Worm (Caenorhabditis elegans) whole organism, L4 larva: Measurements from ENCODE around the gene his-42.
A peak's percentile ranks its signal among the peaks of the same experiment; 100 is the strongest.

Experiments used
- D1046.2 ChIP-seq: fragments of 200-800 bp; sonication (Bioruptor generic); IDR thresholded peaks from 2 replicates; pipeline ENCODE4 v1.3.6; 2022; ENCODE audit warnings: missing genetic modification characterization, missing compliant biosample characterization
- F26F4.8 ChIP-seq: fragments of 200-800 bp; sonication (Bioruptor generic); conservative IDR thresholded peaks from 2 replicates; pipeline ENCODE4 v1.3.6; 2022; ENCODE audit warnings: missing genetic modification characterization, missing compliant biosample characterization
- F49E8.2 ChIP-seq: sonication (generic microtip); optimal IDR thresholded peaks from 2 replicates; lab custom pipeline; 2016; ENCODE audit warnings: missing compliant biosample characterization, mild to moderate bottlenecking, missing genetic modification characterization, borderline replicate concordance
- R02D3.7 ChIP-seq: fragments of 150-350 bp; sonication (generic microtip); optimal IDR thresholded peaks from 3 replicates; lab custom pipeline; 2014; ENCODE audit warnings: missing biosample characterization, missing genetic modification characterization
- T26A8.4 ChIP-seq: fragments of 200-800 bp; sonication (Bioruptor generic); IDR thresholded peaks from 2 replicates; pipeline ENCODE4 v1.3.6; 2022; ENCODE audit warnings: missing genetic modification characterization, missing compliant biosample characterization
- Y75B8A.6 ChIP-seq: fragments of 200-800 bp; sonication (Bioruptor generic); IDR thresholded peaks from 2 replicates; pipeline ENCODE4 v1.3.6; 2022; ENCODE audit warnings: missing genetic modification reagents, missing genetic modification characterization, missing compliant biosample characterization
- ZK546.5 ChIP-seq, 2 experiments: sonication (generic microtip); optimal IDR thresholded peaks; 2 replicates each; lab custom pipeline; 2017; ENCODE audit warnings: missing biosample characterization in 2 of 2, missing genetic modification characterization in 2 of 2
- aha-1 ChIP-seq: fragments of 150-350 bp; peaks from one replicate; lab custom pipeline; 2014; ENCODE audit warnings: missing biosample characterization, missing genetic modification characterization
- aly-2 ChIP-seq: sonication (generic microtip); optimal IDR thresholded peaks from 2 replicates; lab custom pipeline; 2018; ENCODE audit warnings: missing biosample characterization, missing genetic modification characterization
- arid-1 ChIP-seq: fragments of 200-800 bp; sonication (Bioruptor generic); conservative IDR thresholded peaks from 2 replicates; pipeline ENCODE4 v1.3.6; 2022; ENCODE audit warnings: missing genetic modification reagents, missing genetic modification characterization, missing compliant biosample characterization
- ceh-32 ChIP-seq: sonication (generic microtip); optimal IDR thresholded peaks from 2 replicates; lab custom pipeline; 2016; ENCODE audit warnings: mild to moderate bottlenecking, missing genetic modification characterization, missing compliant biosample characterization; ENCODE audit not compliant: poor library complexity
- ctbp-1 ChIP-seq: fragments of 200-800 bp; sonication (Bioruptor generic); IDR thresholded peaks from 2 replicates; pipeline ENCODE4 v1.3.6; 2022; ENCODE audit warnings: missing genetic modification reagents, missing genetic modification characterization, missing compliant biosample characterization
- daf-12 ChIP-seq: fragments of 150-350 bp; optimal IDR thresholded peaks from 2 replicates; lab custom pipeline; 2014; ENCODE audit warnings: missing biosample characterization, missing genetic modification reagents, missing genetic modification characterization
- daf-8 ChIP-seq: fragments of 200-800 bp; sonication (Bioruptor generic); IDR thresholded peaks from 2 replicates; pipeline ENCODE4 v1.3.6; 2022; ENCODE audit warnings: missing genetic modification characterization, missing compliant biosample characterization
- dmd-6 ChIP-seq: fragments of 200-800 bp; sonication (Bioruptor generic); IDR thresholded peaks from 2 replicates; pipeline ENCODE4 v1.3.6; 2022; ENCODE audit warnings: missing genetic modification reagents, missing genetic modification characterization, missing compliant biosample characterization
- dpl-1 ChIP-seq: fragments of 150-350 bp; optimal IDR thresholded peaks from 2 replicates; lab custom pipeline; 2014; ENCODE audit warnings: missing biosample characterization, missing genetic modification reagents, missing genetic modification characterization
- egl-43 ChIP-seq: fragments of 200-800 bp; sonication (Bioruptor generic); IDR thresholded peaks from 2 replicates; pipeline ENCODE4 v1.3.6; 2022; ENCODE audit warnings: missing genetic modification reagents, missing genetic modification characterization, missing compliant biosample characterization
- gei-8 ChIP-seq: fragments of 200-800 bp; sonication (Bioruptor generic); optimal IDR thresholded peaks from 2 replicates; lab custom pipeline; 2018; ENCODE audit warnings: mild to moderate bottlenecking, missing genetic modification characterization, missing compliant biosample characterization
- hif-1 ChIP-seq, 2 experiments: sonication (generic microtip); optimal IDR thresholded peaks; 2 replicates each; lab custom pipeline; 2016 to 2017; ENCODE audit warnings: missing compliant biosample characterization in 2 of 2, missing genetic modification characterization in 2 of 2, missing genetic modification reagents in 2 of 2, missing genotype in 2 of 2, mild to moderate bottlenecking in 1 of 2
- hlh-30 ChIP-seq: sonication (generic microtip); optimal IDR thresholded peaks from 2 replicates; lab custom pipeline; 2017; ENCODE audit warnings: antibody characterized with exemption, mild to moderate bottlenecking, missing genetic modification characterization, missing compliant biosample characterization; ENCODE audit not compliant: insufficient read depth
- jun-1 ChIP-seq: fragments of 150-350 bp; optimal IDR thresholded peaks from 2 replicates; lab custom pipeline; 2014; ENCODE audit warnings: missing biosample characterization, missing genetic modification reagents, missing genetic modification characterization
- lim-7 ChIP-seq: fragments of 200-800 bp; sonication (Bioruptor generic); IDR thresholded peaks from 2 replicates; pipeline ENCODE4 v1.3.6; 2022; ENCODE audit warnings: missing genetic modification characterization, missing compliant biosample characterization
- lin-13 ChIP-seq: fragments of 150-350 bp; optimal IDR thresholded peaks from 2 replicates; lab custom pipeline; 2014; ENCODE audit warnings: missing biosample characterization, missing genetic modification reagents, missing genetic modification characterization
- lin-39 ChIP-seq: fragments of 150-350 bp; optimal IDR thresholded peaks from 2 replicates; lab custom pipeline; 2014; ENCODE audit warnings: missing biosample characterization, missing genetic modification reagents, missing genetic modification characterization
- lir-3 ChIP-seq: sonication (generic microtip); optimal IDR thresholded peaks from 2 replicates; lab custom pipeline; 2016; ENCODE audit warnings: mild to moderate bottlenecking, missing genetic modification characterization, missing compliant biosample characterization
- lsy-2 ChIP-seq, 2 experiments: fragments of 150-350 bp in 1 of 2; sonication (generic microtip) in 1 of 2; optimal IDR thresholded peaks; 2 replicates each; lab custom pipeline; 2014 to 2017; ENCODE audit warnings: missing biosample characterization in 2 of 2, missing genetic modification characterization in 2 of 2
- madf-5 ChIP-seq, 2 experiments: fragments of 200-800 bp; sonication (Bioruptor generic); IDR thresholded peaks; 2 replicates each; pipeline ENCODE4 v1.3.6; 2022; ENCODE audit warnings: missing compliant biosample characterization in 2 of 2, missing genetic modification characterization in 2 of 2
- madf-9 ChIP-seq: fragments of 200-800 bp; sonication (Bioruptor generic); conservative IDR thresholded peaks from 2 replicates; pipeline ENCODE4 v1.3.6; 2022; ENCODE audit warnings: missing genetic modification reagents, missing genetic modification characterization, missing compliant biosample characterization
- mep-1 ChIP-seq: fragments of 150-350 bp; sonication (generic microtip); optimal IDR thresholded peaks from 3 replicates; lab custom pipeline; 2014; ENCODE audit warnings: missing biosample characterization, missing genetic modification characterization
- mes-2 ChIP-seq: sonication (generic microtip); optimal IDR thresholded peaks from 2 replicates; lab custom pipeline; 2016; ENCODE audit warnings: missing genotype, mild to moderate bottlenecking, missing genetic modification characterization, missing compliant biosample characterization; ENCODE audit not compliant: poor library complexity, severe bottlenecking
- mxl-3 ChIP-seq: fragments of 200-800 bp; sonication (Bioruptor generic); optimal IDR thresholded peaks from 2 replicates; lab custom pipeline; 2018; ENCODE audit warnings: mild to moderate bottlenecking, missing genetic modification characterization, missing compliant biosample characterization
- nhr-102 ChIP-seq: sonication (generic microtip); optimal IDR thresholded peaks from 2 replicates; lab custom pipeline; 2016; ENCODE audit warnings: mild to moderate bottlenecking, missing genetic modification characterization, moderate library complexity, missing compliant biosample characterization
- nhr-48 ChIP-seq: sonication (generic microtip); optimal IDR thresholded peaks from 2 replicates; lab custom pipeline; 2016; ENCODE audit warnings: mild to moderate bottlenecking, missing genetic modification characterization, missing compliant biosample characterization
- nhr-6 ChIP-seq: fragments of 150-350 bp; optimal IDR thresholded peaks from 2 replicates; lab custom pipeline; 2014; ENCODE audit warnings: missing biosample characterization, missing genetic modification characterization
- nhr-76 ChIP-seq: fragments of 150-350 bp; optimal IDR thresholded peaks from 2 replicates; lab custom pipeline; 2014; ENCODE audit warnings: missing biosample characterization, missing genetic modification characterization
- pha-4 ChIP-seq, 2 experiments: fragments of 150-350 bp in 1 of 2; fragments of 200-800 bp in 1 of 2; sonication (Bioruptor generic) in 1 of 2; IDR thresholded peaks in 1 of 2; optimal IDR thresholded peaks in 1 of 2; 2 replicates each; pipeline versions ENCODE4 v1.3.6 to Lab custom; 2014 to 2022; ENCODE audit warnings: missing genetic modification characterization in 2 of 2, missing genetic modification reagents in 2 of 2, missing biosample characterization in 1 of 2, missing compliant biosample characterization in 1 of 2
- php-3 ChIP-seq: fragments of 200-800 bp; sonication (Bioruptor generic); IDR thresholded peaks from 2 replicates; pipeline ENCODE4 v1.3.6; 2022; ENCODE audit warnings: missing genetic modification reagents, missing genetic modification characterization, missing compliant biosample characterization
- pqm-1 ChIP-seq: sonication (generic microtip); optimal IDR thresholded peaks from 2 replicates; lab custom pipeline; 2017; ENCODE audit warnings: missing biosample characterization, missing genetic modification characterization
- rbr-2 ChIP-seq: sonication (generic microtip); optimal IDR thresholded peaks from 2 replicates; lab custom pipeline; 2016; ENCODE audit warnings: missing genotype, missing genetic modification characterization, missing compliant biosample characterization
- set-16 ChIP-seq: fragments of 200-800 bp; sonication (Bioruptor generic); IDR thresholded peaks from 2 replicates; pipeline ENCODE4 v1.3.6; 2022; ENCODE audit warnings: missing genetic modification reagents, missing genetic modification characterization, missing compliant biosample characterization
- unc-62 ChIP-seq, 3 experiments: fragments of 150-350 bp in 1 of 3; sonication (generic microtip); optimal IDR thresholded peaks in 2 of 3; peaks in 1 of 3; 1 replicate in 1 of 3; 2 replicates in 2 of 3; lab custom pipeline; 2014 to 2017; ENCODE audit warnings: missing biosample characterization in 3 of 3, missing genetic modification characterization in 3 of 3, missing genetic modification reagents in 3 of 3, missing genotype in 1 of 3
- zfp-3 ChIP-seq: fragments of 200-800 bp; sonication (Bioruptor generic); conservative IDR thresholded peaks from 2 replicates; pipeline ENCODE4 v1.3.6; 2022; ENCODE audit warnings: missing genetic modification reagents, missing genetic modification characterization, missing compliant biosample characterization
- ztf-7 ChIP-seq: fragments of 150-350 bp; optimal IDR thresholded peaks from 2 replicates; lab custom pipeline; 2014; ENCODE audit warnings: missing biosample characterization, missing genetic modification characterization

his-42 gene

ce11 chrII:13828597-13828996 lies at the start of gene his-42:
Gene his-42 (minus strand): TSS chrII:13828697.
- TF ChIP-seq unc-62 (GFP tag; optimal IDR thresholded peaks at IDR 0.05 in 1 of 2; lab: Kevin White, UChicago) (peak in 1 of 2 experiments; percentile 27), unc-62 (tag; optimal IDR thresholded peaks at IDR 0.05; lab: Kevin White, UChicago) (no peak), F26F4.8 (no peak)
- TF ChIP-seq, all 104 proteins: peak for 1

ce11 chrII:13877994-13878393 lies 49.5 kb upstream of the his-42 start:
- TF ChIP-seq nhr-48 (tag; lab: Kevin White, UChicago) (no peak), nhr-76 (tag; lab: Kevin White, UChicago) (no peak), aha-1 (tag; lab: Kevin White, UChicago) (peak; percentile 88), rbr-2 (tag; lab: Kevin White, UChicago) (no peak), set-16 (GFP tag; lab: Robert Waterston, UW) (peak; percentile 64), zfp-3 (GFP tag; lab: Robert Waterston, UW) (no peak), gei-8 (GFP tag; lab: Kevin White, UChicago) (no peak), aly-2 (no peak), egl-43 (0 out of 2 replicates have a peak, but pooled peaks have one; percentile 61)

ce11 chrII:13875734-13876133 lies 47.2 kb upstream of the his-42 start, which contains the start of gene ing-3:
Gene ing-3 (plus strand): TSS chrII:13876034.
- TF ChIP-seq hlh-30 (tag; lab: Kevin White, UChicago) (no peak), hif-1 (tag; optimal IDR thresholded peaks at IDR 0.05; lab: Kevin White, UChicago) (no peak)

ce11 chrII:13872191-13872889 lies 43.8 kb upstream of the his-42 start, which contains the start of the genes cup-14 and ndub-8:
Gene cup-14 (minus strand): TSS chrII:13872241.
Gene ndub-8 (plus strand): TSS chrII:13872869.
- TF ChIP-seq ZK546.5 (tag; optimal IDR thresholded peaks at IDR 0.05; lab: Kevin White, UChicago): no peak
- peak; percentile 3 for TF ChIP-seq ztf-7 (tag; lab: Kevin White, UChicago)
- TF ChIP-seq rbr-2 (tag; lab: Kevin White, UChicago): peak; percentile 71
- peak; percentile 80 for TF ChIP-seq php-3
- TF ChIP-seq F49E8.2 (tag; lab: Kevin White, UChicago): peak; percentile 77
- peak; percentile 25; the same call in 1 of the 2 replicates for TF ChIP-seq dmd-6 (GFP tag; lab: Robert Waterston, UW)
- no peak for TF ChIP-seq pqm-1 (tag; lab: Kevin White, UChicago)
- TF ChIP-seq T26A8.4: peak; percentile 82
- TF ChIP-seq lir-3 (tag; lab: Kevin White, UChicago): no peak
- TF ChIP-seq dpl-1 (GFP tag; lab: Kevin White, UChicago): peak; percentile 86
- peak; percentile 87 for TF ChIP-seq mep-1
- no peak for TF ChIP-seq ctbp-1 (GFP tag; lab: Robert Waterston, UW)
- peak; percentile 71 for TF ChIP-seq nhr-102 (tag; lab: Kevin White, UChicago)
- TF ChIP-seq lin-13: peak; percentile 81
- 0 out of 2 replicates have a peak, but pooled peaks have one; percentile 41 for TF ChIP-seq arid-1 (GFP tag; lab: Robert Waterston, UW)
- TF ChIP-seq mxl-3 (GFP tag; lab: Kevin White, UChicago): no peak
- TF ChIP-seq lin-39 (tag; lab: Kevin White, UChicago): no peak
- peak; percentile 71 for TF ChIP-seq pha-4 (GFP tag; IDR thresholded peaks at IDR 0.05; lab: Robert Waterston, UW)
- peak; percentile 24 for TF ChIP-seq pha-4 (tag; optimal IDR thresholded peaks at IDR 0.05; lab: Kevin White, UChicago)
- peak; percentile 98 to 100 for TF ChIP-seq lsy-2 (tag; optimal IDR thresholded peaks at IDR 0.05; lab: Kevin White, UChicago)
- TF ChIP-seq daf-8 (GFP tag; lab: Robert Waterston, UW): no peak
- peak; percentile 66 for TF ChIP-seq nhr-6 (tag; lab: Kevin White, UChicago)
- peak; percentile 98 for TF ChIP-seq hlh-30 (tag; lab: Kevin White, UChicago)
- TF ChIP-seq R02D3.7: no peak
- peak; percentile 93 for TF ChIP-seq mes-2
- TF ChIP-seq D1046.2 (GFP tag; lab: Robert Waterston, UW): peak; percentile 99
- TF ChIP-seq jun-1: peak; percentile 29
- TF ChIP-seq madf-5 (GFP tag; IDR thresholded peaks at IDR 0.05; lab: Robert Waterston, UW): no peak
- TF ChIP-seq Y75B8A.6 (GFP tag; lab: Robert Waterston, UW): no peak
- no peak for TF ChIP-seq lim-7 (GFP tag; lab: Robert Waterston, UW)
- TF ChIP-seq ceh-32 (tag; lab: Kevin White, UChicago): no peak
- no peak for TF ChIP-seq daf-12 (tag; lab: Kevin White, UChicago)
- no peak for TF ChIP-seq madf-9 (GFP tag; lab: Robert Waterston, UW)
